Worm (Caenorhabditis elegans) whole organism, young adult: ENCODE data around the gene eif-2D.
A peak's percentile ranks its signal among the peaks of the same experiment; 100 is the strongest.

Experiments
- C06A6.2 ChIP-seq: fragments of 200-800 bp; sonication (Bioruptor generic); conservative IDR thresholded peaks from 2 replicates; pipeline ENCODE4 v1.3.6; 2022; ENCODE audit warnings: missing genetic modification characterization, missing compliant biosample characterization
- F37B4.10 ChIP-seq: fragments of 200-800 bp; sonication (Bioruptor generic); IDR thresholded peaks from 2 replicates; pipeline ENCODE4 v1.3.6; 2022; ENCODE audit warnings: missing genetic modification characterization, missing compliant biosample characterization
- F57C9.4 ChIP-seq: sonication (generic microtip); optimal IDR thresholded peaks from 2 replicates; lab custom pipeline; 2017; ENCODE audit warnings: mild to moderate bottlenecking, missing genetic modification characterization, missing compliant biosample characterization
- K11D2.4 ChIP-seq: fragments of 200-800 bp; sonication (Bioruptor generic); IDR thresholded peaks from 2 replicates; pipeline ENCODE4 v1.3.6; 2022; ENCODE audit warnings: missing genetic modification reagents, missing genetic modification characterization, missing compliant biosample characterization
- ZK185.1 ChIP-seq: sonication (generic microtip); optimal IDR thresholded peaks from 2 replicates; lab custom pipeline; 2016; ENCODE audit warnings: mild to moderate bottlenecking, missing genetic modification characterization, missing compliant biosample characterization; ENCODE audit not compliant: poor library complexity, severe bottlenecking
- ama-1 ChIP-seq, 3 experiments: fragments of 150-350 bp in 1 of 3; sonication (generic microtip) in 2 of 3; optimal IDR thresholded peaks; 2 replicates each; lab custom pipeline; 2014 to 2018; ENCODE audit warnings: missing biosample characterization in 2 of 3, missing genetic modification characterization in 2 of 3, missing genetic modification reagents in 2 of 3
- aptf-3 ChIP-seq: fragments of 200-800 bp; sonication (Bioruptor generic); IDR thresholded peaks from 2 replicates; pipeline ENCODE4 v1.3.6; 2022; ENCODE audit warnings: missing genetic modification characterization, missing compliant biosample characterization
- atf-7 ChIP-seq: sonication (generic microtip); optimal IDR thresholded peaks from 2 replicates; lab custom pipeline; 2017; ENCODE audit warnings: mild to moderate bottlenecking, missing genetic modification characterization, missing compliant biosample characterization
- bed-1 ChIP-seq: fragments of 200-800 bp; sonication (Bioruptor generic); IDR thresholded peaks from 2 replicates; pipeline ENCODE4 v1.3.6; 2022; ENCODE audit warnings: missing genetic modification reagents, missing genetic modification characterization, missing compliant biosample characterization
- cebp-1 ChIP-seq, 2 experiments: fragments of 200-800 bp in 1 of 2; sonication (Bioruptor generic) in 1 of 2; sonication (generic microtip) in 1 of 2; IDR thresholded peaks in 1 of 2; optimal IDR thresholded peaks in 1 of 2; 2 replicates each; pipeline versions ENCODE4 v1.3.6 to Lab custom; 2017 to 2022; ENCODE audit warnings: missing compliant biosample characterization in 2 of 2, missing genetic modification characterization in 2 of 2, mild to moderate bottlenecking in 1 of 2, missing genetic modification reagents in 1 of 2, moderate library complexity in 1 of 2
- ceh-100 ChIP-seq: fragments of 200-800 bp; sonication (Bioruptor generic); IDR thresholded peaks from 2 replicates; pipeline ENCODE4 v1.3.6; 2022; ENCODE audit warnings: missing genetic modification reagents, missing genetic modification characterization, missing compliant biosample characterization
- ceh-79 ChIP-seq: sonication (generic microtip); optimal IDR thresholded peaks from 2 replicates; lab custom pipeline; 2017; ENCODE audit warnings: mild to moderate bottlenecking, missing genetic modification characterization, missing compliant biosample characterization
- chd-7 ChIP-seq: sonication (generic microtip); optimal IDR thresholded peaks from 2 replicates; lab custom pipeline; 2016; ENCODE audit warnings: mild to moderate bottlenecking, missing genetic modification characterization, moderate library complexity, missing compliant biosample characterization
- dox-1 ChIP-seq: fragments of 200-800 bp; sonication (Bioruptor generic); IDR thresholded peaks from 2 replicates; pipeline ENCODE4 v1.3.6; 2022; ENCODE audit warnings: missing genetic modification reagents, missing genetic modification characterization, missing compliant biosample characterization
- dpl-1 ChIP-seq: fragments of 150-350 bp; optimal IDR thresholded peaks from 2 replicates; lab custom pipeline; 2014; ENCODE audit warnings: missing biosample characterization, missing genetic modification reagents, missing genetic modification characterization
- efl-1 ChIP-seq: fragments of 150-350 bp; optimal IDR thresholded peaks from 2 replicates; lab custom pipeline; 2014; ENCODE audit warnings: missing biosample characterization, missing genetic modification reagents, missing genetic modification characterization
- egl-44 ChIP-seq: fragments of 200-800 bp; sonication (Bioruptor generic); IDR thresholded peaks from 2 replicates; pipeline ENCODE4 v1.3.6; 2022; ENCODE audit warnings: missing genetic modification reagents, missing genetic modification characterization, missing compliant biosample characterization
- ets-4 ChIP-seq: fragments of 200-800 bp; sonication (Bioruptor generic); optimal IDR thresholded peaks from 2 replicates; lab custom pipeline; 2018; ENCODE audit warnings: mild to moderate bottlenecking, missing genetic modification characterization, missing compliant biosample characterization
- hmg-1.2 ChIP-seq: fragments of 200-800 bp; sonication (Bioruptor generic); IDR thresholded peaks from 2 replicates; pipeline ENCODE4 v1.3.6; 2022; ENCODE audit warnings: missing genetic modification reagents, missing genetic modification characterization, missing compliant biosample characterization
- hmg-20 ChIP-seq: fragments of 200-800 bp; sonication (Bioruptor generic); IDR thresholded peaks from 2 replicates; pipeline ENCODE4 v1.3.6; 2022; ENCODE audit warnings: missing genetic modification reagents, missing genetic modification characterization, missing compliant biosample characterization
- hsf-1 ChIP-seq: fragments of 200-800 bp; sonication (Bioruptor generic); IDR thresholded peaks from 2 replicates; pipeline ENCODE4 v1.3.6; 2022; ENCODE audit warnings: missing genetic modification reagents, missing genetic modification characterization, missing compliant biosample characterization
- lin-26 ChIP-seq: fragments of 200-800 bp; sonication (Bioruptor generic); IDR thresholded peaks from 2 replicates; pipeline ENCODE4 v1.3.6; 2022; ENCODE audit warnings: missing genetic modification reagents, missing genetic modification characterization, missing compliant biosample characterization
- lin-40 ChIP-seq: sonication (generic microtip); optimal IDR thresholded peaks from 2 replicates; lab custom pipeline; 2016; ENCODE audit warnings: missing genetic modification characterization, mild to moderate bottlenecking, missing compliant biosample characterization, missing genotype, missing genetic modification reagents
- lsl-1 ChIP-seq: fragments of 200-800 bp; sonication (Bioruptor generic); optimal IDR thresholded peaks from 2 replicates; lab custom pipeline; 2018; ENCODE audit warnings: mild to moderate bottlenecking, missing genetic modification characterization, moderate library complexity, missing compliant biosample characterization
- lsy-27 ChIP-seq: sonication (generic microtip); optimal IDR thresholded peaks from 2 replicates; lab custom pipeline; 2017; ENCODE audit warnings: missing genetic modification characterization, mild to moderate bottlenecking, missing compliant biosample characterization, antibody characterized with exemption, missing genotype, borderline replicate concordance; ENCODE audit not compliant: insufficient read depth
- madf-10 ChIP-seq: sonication (generic microtip); optimal IDR thresholded peaks from 2 replicates; lab custom pipeline; 2016; ENCODE audit warnings: mild to moderate bottlenecking, missing genetic modification characterization, missing compliant biosample characterization
- madf-8 ChIP-seq: fragments of 200-800 bp; sonication (Bioruptor generic); conservative IDR thresholded peaks from 2 replicates; pipeline ENCODE4 v1.3.6; 2022; ENCODE audit warnings: missing genetic modification reagents, missing genetic modification characterization, missing compliant biosample characterization
- mel-28 ChIP-seq: sonication (generic microtip); optimal IDR thresholded peaks from 2 replicates; lab custom pipeline; 2016; ENCODE audit warnings: borderline replicate concordance, mild to moderate bottlenecking, missing genetic modification characterization, missing compliant biosample characterization
- nfya-1 ChIP-seq: sonication (generic microtip); optimal IDR thresholded peaks from 2 replicates; lab custom pipeline; 2017; ENCODE audit warnings: antibody characterized with exemption, missing compliant biosample characterization, missing genetic modification characterization, borderline replicate concordance; ENCODE audit not compliant: insufficient read depth
- nhr-90 ChIP-seq: sonication (generic microtip); optimal IDR thresholded peaks from 2 replicates; lab custom pipeline; 2016; ENCODE audit warnings: missing genotype, mild to moderate bottlenecking, missing genetic modification characterization, missing compliant biosample characterization
- pbrm-1 ChIP-seq: fragments of 200-800 bp; sonication (Bioruptor generic); IDR thresholded peaks from 2 replicates; pipeline ENCODE4 v1.3.6; 2022; ENCODE audit warnings: missing genetic modification reagents, missing genetic modification characterization, missing compliant biosample characterization
- pha-4 ChIP-seq: fragments of 150-350 bp; sonication (generic microtip); optimal IDR thresholded peaks from 2 replicates; lab custom pipeline; 2014; ENCODE audit warnings: missing biosample characterization, missing genetic modification reagents, missing genetic modification characterization
- rec-8 ChIP-seq, 2 experiments: sonication (generic microtip); optimal IDR thresholded peaks; 2 replicates each; lab custom pipeline; 2016; ENCODE audit warnings: mild to moderate bottlenecking in 2 of 2, missing genetic modification characterization in 2 of 2, missing genetic modification reagents in 2 of 2, missing genotype in 2 of 2, missing biosample characterization in 1 of 2, missing compliant biosample characterization in 1 of 2, moderate library complexity in 1 of 2
- rpc-1 ChIP-seq, 2 experiments: fragments of 150-350 bp in 1 of 2; sonication (generic microtip) in 1 of 2; optimal IDR thresholded peaks; 2 replicates each; lab custom pipeline; 2014 to 2018; ENCODE audit warnings: missing biosample characterization in 1 of 2, missing genetic modification characterization in 1 of 2, missing genetic modification reagents in 1 of 2, missing genotype in 1 of 2
- sdz-38 ChIP-seq: sonication (generic microtip); optimal IDR thresholded peaks from 2 replicates; lab custom pipeline; 2016; ENCODE audit warnings: missing genotype, missing genetic modification characterization, missing compliant biosample characterization
- somi-1 ChIP-seq: fragments of 200-800 bp; sonication (Bioruptor generic); optimal IDR thresholded peaks from 2 replicates; lab custom pipeline; 2018; ENCODE audit warnings: mild to moderate bottlenecking, missing genetic modification characterization, missing compliant biosample characterization
- tbp1 ChIP-seq: fragments of 200-800 bp; sonication (Bioruptor generic); optimal IDR thresholded peaks from 2 replicates; lab custom pipeline; 2018; ENCODE audit warnings: mild to moderate bottlenecking, missing genetic modification characterization, missing compliant biosample characterization
- zim-3 ChIP-seq: sonication (generic microtip); optimal IDR thresholded peaks from 2 replicates; lab custom pipeline; 2017; ENCODE audit warnings: mild to moderate bottlenecking, missing genetic modification characterization, moderate library complexity, missing compliant biosample characterization
- ztf-18 ChIP-seq: sonication (generic microtip); optimal IDR thresholded peaks from 2 replicates; lab custom pipeline; 2016; ENCODE audit warnings: missing genotype, mild to moderate bottlenecking, missing genetic modification characterization, missing compliant biosample characterization
- ztf-25 ChIP-seq: fragments of 200-800 bp; sonication (Bioruptor generic); IDR thresholded peaks from 2 replicates; pipeline ENCODE4 v1.3.6; 2022; ENCODE audit warnings: missing genetic modification reagents, missing genetic modification characterization, missing compliant biosample characterization
- ztf-26 ChIP-seq: sonication (generic microtip); optimal IDR thresholded peaks from 2 replicates; lab custom pipeline; 2017; ENCODE audit warnings: missing genetic modification characterization, missing compliant biosample characterization
- ztf-28 ChIP-seq: fragments of 200-800 bp; sonication (Bioruptor generic); IDR thresholded peaks from 2 replicates; pipeline ENCODE4 v1.3.6; 2022; ENCODE audit warnings: missing genetic modification reagents, missing genetic modification characterization, missing compliant biosample characterization
- ztf-3 ChIP-seq: fragments of 200-800 bp; sonication (Bioruptor generic); optimal IDR thresholded peaks from 2 replicates; lab custom pipeline; 2018; ENCODE audit warnings: mild to moderate bottlenecking, missing genetic modification characterization, missing compliant biosample characterization
- ztf-6 ChIP-seq: fragments of 200-800 bp; sonication (Bioruptor generic); IDR thresholded peaks from 2 replicates; pipeline ENCODE4 v1.3.6; 2022; ENCODE audit warnings: missing genetic modification reagents, missing genetic modification characterization, missing compliant biosample characterization

Gene eif-2D

ce11 chrII:5660736-5661734 lies 30.5 kb upstream of the eif-2D start, which contains the start of the genes ift-43 and mdt-26 (continued):
- TF ChIP-seq hmg-1.2 (peak; percentile 56), ama-1 (optimal IDR thresholded peaks at IDR 0.05; lab: Kevin White, UChicago) (peak; percentile 99), ama-1 (GFP tag; optimal IDR thresholded peaks at IDR 0.05; lab: Kevin White, UChicago) (peak in 1 of 2 experiments; percentile 61), mel-28 (peak; percentile 11), C06A6.2 (GFP tag; lab: Robert Waterston, UW) (peak; percentile 84), rec-8 (tag; optimal IDR thresholded peaks at IDR 0.05; lab: Kevin White, UChicago) (peak; percentile 11 to 40), madf-8 (peak; percentile 10), ZK185.1 (peak; percentile 57), rpc-1 (optimal IDR thresholded peaks at IDR 0.05; lab: Kevin White, UChicago) (peak; percentile 6), rpc-1 (tag; optimal IDR thresholded peaks at IDR 0.05; lab: Kevin White, UChicago) (no peak), dox-1 (GFP tag; lab: Robert Waterston, UW) (peak; percentile 87), ztf-3 (GFP tag; lab: Kevin White, UChicago) (no peak), efl-1 (peak; percentile 44), ztf-6 (GFP tag; lab: Robert Waterston, UW) (peak; percentile 77), atf-7 (tag; lab: Kevin White, UChicago) (peak; percentile 3), lsl-1 (peak; percentile 64), sdz-38 (tag; lab: Kevin White, UChicago) (peak; percentile 16), aptf-3 (no peak), tbp1 (GFP tag; lab: Kevin White, UChicago) (peak; percentile 76), ceh-100 (peak; percentile 80), ztf-18 (tag; lab: Kevin White, UChicago) (peak; percentile 25), egl-44 (peak; percentile 81), ztf-26 (tag; lab: Kevin White, UChicago) (peak; percentile 87), nhr-90 (peak; percentile 6), hsf-1 (GFP tag; lab: Robert Waterston, UW) (no peak), pbrm-1 (GFP tag; lab: Robert Waterston, UW) (peak; percentile 83), ztf-25 (no peak), chd-7 (tag; lab: Kevin White, UChicago) (peak; percentile 73), K11D2.4 (GFP tag; lab: Robert Waterston, UW) (peak; percentile 91), cebp-1 (GFP tag; IDR thresholded peaks at IDR 0.05; lab: Robert Waterston, UW) (peak; percentile 77), cebp-1 (tag; optimal IDR thresholded peaks at IDR 0.05; lab: Kevin White, UChicago) (peak; percentile 80), F57C9.4 (tag; lab: Kevin White, UChicago) (peak; percentile 37), hmg-20 (GFP tag; lab: Robert Waterston, UW) (peak; percentile 10; the same call in 1 of the 2 replicates)

- TF ChIP-seq dpl-1 (GFP tag; lab: Kevin White, UChicago) = no peak
- peak; percentile 85 for TF ChIP-seq madf-10 (tag; lab: Kevin White, UChicago)
- peak; percentile 85 for TF ChIP-seq lin-26 (GFP tag; lab: Robert Waterston, UW)
- TF ChIP-seq efl-1 = no peak
- TF ChIP-seq atf-7 (tag; lab: Kevin White, UChicago) = peak; percentile 97
- TF ChIP-seq ceh-79 (tag; lab: Kevin White, UChicago) = peak; percentile 99
- TF ChIP-seq lsy-27 (tag; lab: Kevin White, UChicago) = peak; percentile 90
- peak; percentile 93 for TF ChIP-seq ztf-28 (GFP tag; lab: Robert Waterston, UW)
- no peak for TF ChIP-seq pha-4 (tag; lab: Kevin White, UChicago)
- no peak for TF ChIP-seq nfya-1 (tag; lab: Kevin White, UChicago)
- peak; percentile 91 for TF ChIP-seq bed-1 (GFP tag; lab: Robert Waterston, UW)
- peak; percentile 92; the same call in 1 of the 2 replicates for TF ChIP-seq F37B4.10 (GFP tag; lab: Robert Waterston, UW)
- peak; percentile 99 for TF ChIP-seq zim-3 (tag; lab: Kevin White, UChicago)
- TF ChIP-seq lin-40 (tag; lab: Kevin White, UChicago) = peak; percentile 88
- TF ChIP-seq ama-1 (optimal IDR thresholded peaks at IDR 0.05; lab: Kevin White, UChicago) = peak; percentile 100
- TF ChIP-seq ama-1 (GFP tag; optimal IDR thresholded peaks at IDR 0.05; lab: Kevin White, UChicago) = peak; percentile 89 to 94
- peak; percentile 69 for TF ChIP-seq ets-4 (GFP tag; lab: Kevin White, UChicago)
- peak; percentile 90 for TF ChIP-seq somi-1
- peak; percentile 88 for TF ChIP-seq cebp-1 (GFP tag; IDR thresholded peaks at IDR 0.05; lab: Robert Waterston, UW)
- TF ChIP-seq cebp-1 (tag; optimal IDR thresholded peaks at IDR 0.05; lab: Kevin White, UChicago) = peak; percentile 90
Measured at ce11 chrII:5661735-5662177, 29.8 kb upstream of the eif-2D start.
